Worm (Caenorhabditis elegans) whole organism, late embryonic: Measurements from ENCODE around the gene npr-32.

Source experiments
- K02D7.2 ChIP-seq: sonication (generic microtip); optimal IDR thresholded peaks from 2 replicates; lab custom pipeline; 2017; ENCODE audit warnings: mild to moderate bottlenecking, missing genetic modification characterization, missing compliant biosample characterization
- T23F11.4 ChIP-seq: fragments of 200-800 bp; sonication (Bioruptor generic); optimal IDR thresholded peaks from 2 replicates; lab custom pipeline; 2018; ENCODE audit warnings: mild to moderate bottlenecking, missing genetic modification characterization, missing compliant biosample characterization
- ama-1 ChIP-seq: fragments of 150-350 bp; optimal IDR thresholded peaks from 2 replicates; lab custom pipeline; 2014
- ceh-45 ChIP-seq: fragments of 200-800 bp; sonication (Bioruptor generic); IDR thresholded peaks from 2 replicates; pipeline ENCODE4 v1.3.6; 2022; ENCODE audit warnings: missing genetic modification reagents, missing genetic modification characterization, missing compliant biosample characterization
- hlh-13 ChIP-seq: fragments of 200-800 bp; sonication (Bioruptor generic); optimal IDR thresholded peaks from 2 replicates; lab custom pipeline; 2018; ENCODE audit warnings: mild to moderate bottlenecking, missing genetic modification characterization, missing compliant biosample characterization
- lin-11 ChIP-seq: fragments of 200-800 bp; sonication (Bioruptor generic); optimal IDR thresholded peaks from 2 replicates; lab custom pipeline; 2018; ENCODE audit warnings: mild to moderate bottlenecking, missing genetic modification characterization, missing compliant biosample characterization
- nfya-1 ChIP-seq: sonication (generic microtip); optimal IDR thresholded peaks from 2 replicates; lab custom pipeline; 2017; ENCODE audit warnings: missing genetic modification characterization, mild to moderate bottlenecking, missing compliant biosample characterization, antibody characterized with exemption, moderate library complexity
- nhr-11 ChIP-seq: fragments of 150-350 bp; optimal IDR thresholded peaks from 2 replicates; lab custom pipeline; 2014; ENCODE audit warnings: missing biosample characterization, missing genetic modification characterization
- pha-4 ChIP-seq: fragments of 150-350 bp; optimal IDR thresholded peaks from 2 replicates; lab custom pipeline; 2018; ENCODE audit warnings: missing biosample characterization, missing genetic modification reagents, missing genetic modification characterization
- unc-86 ChIP-seq: sonication (generic microtip); optimal IDR thresholded peaks from 2 replicates; lab custom pipeline; 2016; ENCODE audit warnings: missing genetic modification characterization, missing compliant biosample characterization

ce11 chrIV:17179565-17179964 lies 51.3 kb downstream of the npr-32 start:
- TF ChIP-seq lin-11 (no peak), unc-86 (tag; lab: Kevin White, UChicago) (no peak), nhr-11 (no peak), nfya-1 (tag; lab: Kevin White, UChicago) (no peak), T23F11.4 (GFP tag; lab: Kevin White, UChicago) (no peak), hlh-13 (GFP tag; lab: Kevin White, UChicago) (no peak), K02D7.2 (tag; lab: Kevin White, UChicago) (no peak), ama-1 (lab: Kevin White, UChicago) (no peak), ceh-45 (GFP tag; lab: Robert Waterston, UW) (no peak), pha-4 (tag; lab: Kevin White, UChicago) (no peak)
